Fruit fly (Drosophila melanogaster) whole organism, embryonic: ENCODE measurements around the gene CG9107.

Experiments
- Adf1 ChIP-seq: fragments of 200-800 bp; sonication (Bioruptor generic); IDR thresholded peaks from 2 replicates; pipeline ENCODE4 v1.3.6; 2022; ENCODE audit warnings: missing biosample characterization, missing genetic modification characterization
- Awh ChIP-seq: fragments of 200-800 bp; sonication (Bioruptor generic); IDR thresholded peaks from 2 replicates; pipeline ENCODE4, ENCODE4 v1.3.6; 2022; ENCODE audit warnings: missing biosample characterization, missing genetic modification characterization
- Bteb2 ChIP-seq: fragments of 200-800 bp; sonication (Bioruptor generic); optimal IDR thresholded peaks from 2 replicates; lab custom pipeline; 2016; ENCODE audit warnings: missing biosample characterization, missing genetic modification characterization
- CG10565 ChIP-seq: fragments of 200-800 bp; sonication (Bioruptor generic); optimal IDR thresholded peaks from 3 replicates; lab custom pipeline; 2016; ENCODE audit warnings: missing biosample characterization, mild to moderate bottlenecking, missing genetic modification characterization
- CG11456 ChIP-seq: fragments of 200-800 bp; sonication (Bioruptor generic); IDR thresholded peaks from 3 replicates; pipeline ENCODE4 v1.3.6; 2022; ENCODE audit warnings: missing biosample characterization, missing genetic modification characterization
- CG12236 ChIP-seq: fragments of 200-800 bp; sonication (Bioruptor generic); optimal IDR thresholded peaks from 2 replicates; lab custom pipeline; 2016; ENCODE audit warnings: missing biosample characterization, missing genetic modification characterization
- CG16813 ChIP-seq: fragments of 200-800 bp; sonication (Bioruptor generic); IDR thresholded peaks from 3 replicates; pipeline ENCODE4 v1.3.6; 2022; ENCODE audit warnings: missing biosample characterization, missing genetic modification characterization; ENCODE audit not compliant: partially characterized antibody
- CG17359 ChIP-seq: fragments of 200-800 bp; sonication (Bioruptor generic); optimal IDR thresholded peaks from 3 replicates; lab custom pipeline; 2018; ENCODE audit warnings: missing biosample characterization, mild to moderate bottlenecking, missing genetic modification characterization, moderate library complexity
- CG2129 ChIP-seq: fragments of 200-800 bp; sonication (Bioruptor generic); IDR thresholded peaks from 2 replicates; pipeline ENCODE4 v1.3.6; 2022; ENCODE audit warnings: missing biosample characterization, missing genetic modification characterization; ENCODE audit not compliant: partially characterized antibody
- CG3065 ChIP-seq: fragments of 200-800 bp; sonication (Bioruptor generic); optimal IDR thresholded peaks from 2 replicates; lab custom pipeline; 2016; ENCODE audit warnings: missing biosample characterization, missing genetic modification characterization
- CG3995 ChIP-seq: fragments of 200-800 bp; sonication (Bioruptor generic); optimal IDR thresholded peaks from 3 replicates; lab custom pipeline; 2016; ENCODE audit warnings: missing biosample characterization, missing genetic modification characterization
- CG8089 ChIP-seq: fragments of 200-800 bp; sonication (Bioruptor generic); optimal IDR thresholded peaks from 3 replicates; lab custom pipeline; 2016; ENCODE audit warnings: missing biosample characterization, missing genetic modification characterization
- CG8924 ChIP-seq: fragments of 200-800 bp; optimal IDR thresholded peaks from 3 replicates; lab custom pipeline; 2019; ENCODE audit warnings: missing biosample characterization, mild to moderate bottlenecking, missing genetic modification characterization, moderate library complexity
- CG9876 ChIP-seq: fragments of 200-800 bp; sonication (Bioruptor generic); optimal IDR thresholded peaks from 2 replicates; lab custom pipeline; 2016; ENCODE audit warnings: missing biosample characterization, missing genetic modification characterization
- CHES-1-like ChIP-seq: fragments of 200-800 bp; sonication (Bioruptor generic); optimal IDR thresholded peaks from 2 replicates; lab custom pipeline; 2016; ENCODE audit warnings: missing biosample characterization, missing genetic modification characterization
- Dll ChIP-seq: fragments of 200-800 bp; sonication (Bioruptor generic); IDR thresholded peaks from 4 replicates; pipeline ENCODE4 v1.3.6; 2022; ENCODE audit warnings: missing biosample characterization, missing genetic modification characterization; ENCODE audit not compliant: partially characterized antibody
- E2f2 ChIP-seq: fragments of 200-800 bp; sonication (Bioruptor generic); IDR thresholded peaks from 2 replicates; pipeline ENCODE4 v1.3.6; 2022; ENCODE audit warnings: missing biosample characterization, missing genetic modification characterization
- H2.0 ChIP-seq: fragments of 200-800 bp; sonication (Bioruptor generic); IDR thresholded peaks from 2 replicates; pipeline ENCODE4 v1.3.6; 2022; ENCODE audit warnings: missing biosample characterization, missing genetic modification characterization
- HLH54F ChIP-seq: fragments of 200-800 bp; sonication (Bioruptor generic); optimal IDR thresholded peaks from 3 replicates; lab custom pipeline; 2016; ENCODE audit warnings: missing biosample characterization, missing genetic modification characterization
- Hey ChIP-seq: fragments of 200-800 bp; sonication (Bioruptor generic); optimal IDR thresholded peaks from 3 replicates; lab custom pipeline; 2018; ENCODE audit warnings: missing biosample characterization, mild to moderate bottlenecking, missing genetic modification characterization
- HmgZ ChIP-seq: fragments of 200-800 bp; sonication (Bioruptor generic); optimal IDR thresholded peaks from 2 replicates; lab custom pipeline; 2018; ENCODE audit warnings: missing biosample characterization, mild to moderate bottlenecking, missing genetic modification characterization
- Hr3 ChIP-seq: fragments of 200-800 bp; sonication (Bioruptor generic); optimal IDR thresholded peaks from 3 replicates; lab custom pipeline; 2016; ENCODE audit warnings: missing biosample characterization, missing genetic modification characterization
- Hr39 ChIP-seq: fragments of >200 bp; optimal IDR thresholded peaks from 2 replicates; lab custom pipeline; 2017
- Lhr ChIP-seq: fragments of 200-800 bp; sonication (Bioruptor generic); optimal IDR thresholded peaks from 3 replicates; lab custom pipeline; 2017; ENCODE audit warnings: mild to moderate bottlenecking, missing biosample characterization, missing genetic modification reagents, missing genetic modification characterization
- MBD-R2 ChIP-seq: fragments of 200-800 bp; sonication (Bioruptor generic); IDR thresholded peaks from 2 replicates; pipeline ENCODE4 v1.3.6; 2022; ENCODE audit warnings: missing biosample characterization, missing genetic modification characterization
- Med ChIP-seq: fragments of 200-800 bp; sonication (Bioruptor generic); peaks from one replicate; lab custom pipeline; 2016; ENCODE audit warnings: missing biosample characterization, missing genetic modification characterization, mild to moderate bottlenecking, inconsistent platforms, moderate library complexity
- Meics ChIP-seq: fragments of 200-800 bp; sonication (Bioruptor generic); optimal IDR thresholded peaks from 2 replicates; lab custom pipeline; 2017; ENCODE audit warnings: missing biosample characterization, mild to moderate bottlenecking, missing genetic modification characterization
- NfI ChIP-seq: fragments of 200-800 bp; sonication (Bioruptor generic); optimal IDR thresholded peaks from 3 replicates; lab custom pipeline; 2018; ENCODE audit warnings: missing biosample characterization, mild to moderate bottlenecking, missing genetic modification characterization, moderate library complexity
- Optix ChIP-seq: fragments of 200-800 bp; sonication (Bioruptor generic); IDR thresholded peaks from 3 replicates; pipeline ENCODE4 v1.3.6; 2022; ENCODE audit warnings: missing biosample characterization, missing genetic modification characterization
- Poxn ChIP-seq: fragments of 200-800 bp; sonication (Bioruptor generic); IDR thresholded peaks from 2 replicates; pipeline ENCODE4 v1.3.6; 2022; ENCODE audit warnings: missing biosample characterization, missing genetic modification characterization
- Sin3A ChIP-seq: fragments of >200 bp; optimal IDR thresholded peaks from 2 replicates; lab custom pipeline; 2018
- ac ChIP-seq: fragments of 200-800 bp; sonication (Bioruptor generic); optimal IDR thresholded peaks from 3 replicates; lab custom pipeline; 2017; ENCODE audit warnings: missing biosample characterization, mild to moderate bottlenecking, missing genetic modification characterization
- amos ChIP-seq: fragments of 200-800 bp; sonication (Bioruptor generic); IDR thresholded peaks from 2 replicates; pipeline ENCODE4 v1.3.6; 2022; ENCODE audit warnings: missing biosample characterization, missing genetic modification characterization; ENCODE audit not compliant: partially characterized antibody
- az2 ChIP-seq: fragments of 200-800 bp; sonication (Bioruptor generic); optimal IDR thresholded peaks from 3 replicates; lab custom pipeline; 2016; ENCODE audit warnings: missing biosample characterization, missing genetic modification characterization
- bab2 ChIP-seq: fragments of 200-800 bp; sonication (Bioruptor generic); optimal IDR thresholded peaks from 2 replicates; lab custom pipeline; 2016; ENCODE audit warnings: missing biosample characterization, missing genetic modification characterization
- cg ChIP-seq: fragments of 200-800 bp; sonication (Bioruptor generic); optimal IDR thresholded peaks from 3 replicates; lab custom pipeline; 2019; ENCODE audit warnings: missing biosample characterization, mild to moderate bottlenecking, missing genetic modification characterization, moderate library complexity
- corto ChIP-seq: fragments of 200-800 bp; sonication (Bioruptor generic); optimal IDR thresholded peaks from 2 replicates; lab custom pipeline; 2016; ENCODE audit warnings: missing biosample characterization, mild to moderate bottlenecking, missing genetic modification characterization, moderate library complexity
- ems ChIP-seq: fragments of 200-800 bp; sonication (Bioruptor generic); optimal IDR thresholded peaks from 3 replicates; lab custom pipeline; 2016; ENCODE audit warnings: missing biosample characterization, missing genetic modification characterization
- en ChIP-seq: fragments of 200-800 bp; sonication (Bioruptor generic); optimal IDR thresholded peaks from 2 replicates; lab custom pipeline; 2016; ENCODE audit warnings: missing biosample characterization, missing genetic modification characterization
- fd64A ChIP-seq: fragments of 200-800 bp; sonication (Bioruptor generic); optimal IDR thresholded peaks from 3 replicates; lab custom pipeline; 2018; ENCODE audit warnings: missing biosample characterization, mild to moderate bottlenecking, missing genetic modification characterization
- fd96Cb ChIP-seq: fragments of 200-800 bp; sonication (Bioruptor generic); optimal IDR thresholded peaks from 2 replicates; lab custom pipeline; 2018; ENCODE audit warnings: missing biosample characterization, mild to moderate bottlenecking, missing genetic modification characterization, moderate library complexity
- hb ChIP-seq: fragments of 200-800 bp; sonication (Bioruptor generic); IDR thresholded peaks from 3 replicates; pipeline ENCODE4 v1.3.6; 2022; ENCODE audit warnings: missing biosample characterization, missing genetic modification characterization; ENCODE audit not compliant: partially characterized antibody
- hbn ChIP-seq: fragments of 200-800 bp; sonication (Bioruptor generic); IDR thresholded peaks from 2 replicates; pipeline ENCODE4 v1.3.6; 2022; ENCODE audit warnings: missing biosample characterization, missing genetic modification characterization; ENCODE audit not compliant: partially characterized antibody
- inv ChIP-seq: fragments of 200-800 bp; sonication (Bioruptor generic); IDR thresholded peaks from 2 replicates; pipeline ENCODE4 v1.3.6; 2022; ENCODE audit warnings: missing biosample characterization, missing genetic modification characterization; ENCODE audit not compliant: partially characterized antibody
- kni ChIP-seq: fragments of 200-800 bp; sonication (Bioruptor generic); optimal IDR thresholded peaks from 3 replicates; lab custom pipeline; 2017; ENCODE audit warnings: mild to moderate bottlenecking, missing biosample characterization, missing genetic modification reagents, missing genetic modification characterization
- nom ChIP-seq: fragments of 200-800 bp; sonication (Bioruptor generic); optimal IDR thresholded peaks from 2 replicates; lab custom pipeline; 2017; ENCODE audit warnings: missing biosample characterization, missing genetic modification characterization, mild to moderate bottlenecking, moderate library complexity, missing genetic modification reagents
- pzg ChIP-seq: fragments of 200-800 bp; sonication (Bioruptor generic); optimal IDR thresholded peaks from 3 replicates; lab custom pipeline; 2018; ENCODE audit warnings: missing biosample characterization, mild to moderate bottlenecking, missing genetic modification characterization, moderate library complexity
- ranshi ChIP-seq: fragments of 200-800 bp; sonication (Bioruptor generic); IDR thresholded peaks from 2 replicates; pipeline ENCODE4 v1.3.6; 2022; ENCODE audit warnings: missing biosample characterization, missing genetic modification characterization
- scrt ChIP-seq: fragments of 200-800 bp; sonication (Bioruptor generic); optimal IDR thresholded peaks from 2 replicates; lab custom pipeline; 2018; ENCODE audit warnings: missing biosample characterization, mild to moderate bottlenecking, missing genetic modification characterization, moderate library complexity
- vvl ChIP-seq: fragments of 200-800 bp; sonication (Bioruptor generic); IDR thresholded peaks from 2 replicates; pipeline ENCODE4 v1.3.6; 2022; ENCODE audit warnings: missing biosample characterization, missing genetic modification characterization
- z ChIP-seq: fragments of 200-800 bp; sonication (Bioruptor generic); IDR thresholded peaks from 3 replicates; pipeline ENCODE4 v1.3.6; 2022; ENCODE audit warnings: missing biosample characterization, missing genetic modification characterization

CG9107 gene

dm6 chr2L:5982334-5982987, 41.9 kb downstream of the CG9107 start (continued):
- TF ChIP-seq Adf1 (GFP tag; lab: Robert Waterston, UW) (no peak), Dll (GFP tag; lab: Robert Waterston, UW) (no peak), hb (GFP tag; lab: Robert Waterston, UW) (no peak), inv (no peak), Hr3 (GFP tag; lab: Kevin White, UChicago) (no peak), ems (peak; percentile 44), CG16813 (GFP tag; lab: Robert Waterston, UW) (no peak), CG17359 (peak; percentile 9), pzg (GFP tag; lab: Kevin White, UChicago) (peak; percentile 47), HmgZ (tag; lab: Kevin White, UChicago) (peak; percentile 78), nom (GFP tag; lab: Kevin White, UChicago) (no peak), CG12236 (GFP tag; lab: Kevin White, UChicago) (no peak), bab2 (GFP tag; lab: Kevin White, UChicago) (peak; percentile 51), fd64A (GFP tag; lab: Kevin White, UChicago) (peak; percentile 4), Bteb2 (GFP tag; lab: Kevin White, UChicago) (no peak), CG10565 (no peak), MBD-R2 (GFP tag; lab: Robert Waterston, UW) (no peak), Med (GFP tag; lab: Kevin White, UChicago) (peak; percentile 92), CHES-1-like (GFP tag; lab: Kevin White, UChicago) (peak; percentile 56), HLH54F (GFP tag; lab: Kevin White, UChicago) (peak; percentile 10), hbn (GFP tag; lab: Robert Waterston, UW) (no peak), en (GFP tag; lab: Kevin White, UChicago) (no peak), Hr39 (no peak), corto (GFP tag; lab: Kevin White, UChicago) (no peak), fd96Cb (no peak), ac (GFP tag; lab: Kevin White, UChicago) (peak; percentile 29), NfI (GFP tag; lab: Kevin White, UChicago) (peak; percentile 30), CG3065 (no peak), ranshi (GFP tag; lab: Robert Waterston, UW) (no peak), Awh (no peak), scrt (peak; percentile 44), vvl (GFP tag; lab: Robert Waterston, UW) (no peak), E2f2 (GFP tag; lab: Robert Waterston, UW) (no peak), Sin3A (no peak), CG8924 (tag; lab: Kevin White, UChicago) (no peak), Lhr (GFP tag; lab: Kevin White, UChicago) (no peak), amos (no peak), H2.0 (GFP tag; lab: Robert Waterston, UW) (no peak), Meics (peak; percentile 29), CG9876 (GFP tag; lab: Kevin White, UChicago) (no peak), CG8089 (GFP tag; lab: Kevin White, UChicago) (no peak), az2 (GFP tag; lab: Kevin White, UChicago) (no peak), cg (GFP tag; lab: Kevin White, UChicago) (no peak), Optix (GFP tag; lab: Robert Waterston, UW) (no peak), Poxn (GFP tag; lab: Robert Waterston, UW) (no peak), z (GFP tag; lab: Robert Waterston, UW) (no peak), CG3995 (peak; percentile 91), CG11456 (GFP tag; lab: Robert Waterston, UW) (no peak), kni (GFP tag; lab: Kevin White, UChicago) (peak; percentile 26), Hey (tag; lab: Kevin White, UChicago) (peak; percentile 15), CG2129 (GFP tag; lab: Robert Waterston, UW) (no peak)
